1 fruit fly cellular context compared by ENCODE assay signal in the genomic region with DNA sequence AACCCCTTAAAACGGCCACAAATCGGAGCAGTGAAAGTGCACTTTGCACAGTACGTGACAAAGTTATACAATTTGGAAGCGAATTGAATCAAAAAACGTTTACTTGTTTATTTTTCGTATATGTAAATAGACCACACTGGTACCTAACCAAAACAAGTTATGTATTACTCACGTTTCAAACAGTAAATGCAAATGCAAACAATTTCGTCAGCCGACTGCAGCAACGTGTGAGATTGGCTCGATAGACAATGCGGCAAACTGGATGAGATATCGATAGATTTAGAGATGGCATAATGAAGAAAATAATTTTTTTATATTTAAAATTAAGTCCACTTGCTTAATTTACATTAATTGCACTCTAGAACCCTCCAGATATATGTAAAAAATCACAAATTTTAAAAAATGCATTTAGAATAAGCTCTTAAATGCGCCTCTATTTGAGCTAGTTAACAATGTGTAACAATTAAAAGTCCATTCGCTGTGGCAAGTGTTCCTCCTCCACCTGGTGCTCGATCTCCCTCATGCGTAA.
A peak's percentile ranks its signal among the peaks of the same experiment; 100 is the strongest.
TF ChIP-seq lines count a peak whose summit lies in the region.

A gene (minus strand): TSS at position 257 of the 529 bp plus-strand sequence.

TF ChIP-seq in whole organism, embryonic, 481 proteins besides CTCF, POLR2A, EP300 and RAD21 (continued from another document and continues in another):
- TF ChIP-seq CG17359 (tag; optimal IDR thresholded peaks at IDR 0.05; lab: Kevin White, UChicago), result peak; percentile 37
- TF ChIP-seq CG3281 (GFP tag; optimal IDR thresholded peaks at IDR 0.05; lab: Kevin White, UChicago), result peak; percentile 49
- TF ChIP-seq Nf-YA (GFP tag; IDR thresholded peaks at IDR 0.05; lab: Robert Waterston, UW), result no peak
- no peak for TF ChIP-seq otp (GFP tag; IDR thresholded peaks at IDR 0.05; lab: Robert Waterston, UW)
- no peak for TF ChIP-seq Dad (GFP tag; optimal IDR thresholded peaks at IDR 0.05; lab: Kevin White, UChicago)
- TF ChIP-seq Doc2 (GFP tag; IDR thresholded peaks at IDR 0.05; lab: Robert Waterston, UW), result no peak
- no peak for TF ChIP-seq Hey (tag; optimal IDR thresholded peaks at IDR 0.05; lab: Kevin White, UChicago)
- TF ChIP-seq CG11696 (GFP tag; IDR thresholded peaks at IDR 0.05; lab: Robert Waterston, UW), result no peak
- TF ChIP-seq CG9932 (GFP tag; IDR thresholded peaks at IDR 0.05; lab: Robert Waterston, UW), result peak; percentile 49
- TF ChIP-seq luna (GFP tag; optimal IDR thresholded peaks at IDR 0.05; lab: Kevin White, UChicago), result no peak
- peak; percentile 56 for TF ChIP-seq CG7556 (GFP tag; optimal IDR thresholded peaks at IDR 0.05; lab: Kevin White, UChicago)
- TF ChIP-seq CG13123 (GFP tag; optimal IDR thresholded peaks at IDR 0.05; lab: Kevin White, UChicago), result no peak
- TF ChIP-seq ken (GFP tag; IDR thresholded peaks at IDR 0.05; lab: Robert Waterston, UW), result no peak; the same call in 2 of the 3 replicates
- TF ChIP-seq Deaf1 (tag; optimal IDR thresholded peaks at IDR 0.05; lab: Kevin White, UChicago), result peak; percentile 9
- no peak for TF ChIP-seq CG10959 (GFP tag; IDR thresholded peaks at IDR 0.05; lab: Robert Waterston, UW)
- TF ChIP-seq CG10565 (GFP tag; optimal IDR thresholded peaks at IDR 0.05; lab: Kevin White, UChicago), result no peak
- TF ChIP-seq HmgZ (tag; optimal IDR thresholded peaks at IDR 0.05; lab: Kevin White, UChicago), result peak; percentile 29
- TF ChIP-seq CG32772 (GFP tag; IDR thresholded peaks at IDR 0.05; lab: Robert Waterston, UW), result no peak
- no peak for TF ChIP-seq Rx (GFP tag; IDR thresholded peaks at IDR 0.05; lab: Robert Waterston, UW)
- peak; percentile 68 for TF ChIP-seq bigmax (GFP tag; optimal IDR thresholded peaks at IDR 0.05; lab: Kevin White, UChicago)
- no peak for TF ChIP-seq Mrtf (GFP tag; IDR thresholded peaks at IDR 0.05; lab: Robert Waterston, UW)
- TF ChIP-seq CG1603 (tag; optimal IDR thresholded peaks at IDR 0.05; lab: Kevin White, UChicago), result peak; percentile 28
- peak; percentile 58 for TF ChIP-seq CG13424 (tag; optimal IDR thresholded peaks at IDR 0.05; lab: Kevin White, UChicago)
- no peak for TF ChIP-seq CG33557 (GFP tag; optimal IDR thresholded peaks at IDR 0.05; lab: Kevin White, UChicago)
- TF ChIP-seq sna (GFP tag; IDR thresholded peaks at IDR 0.05; lab: Robert Waterston, UW; ENCODE audit: partially characterized antibody), result peak; percentile 75
- TF ChIP-seq Hsf (GFP tag; optimal IDR thresholded peaks at IDR 0.05; lab: Kevin White, UChicago), result peak; percentile 27
- peak; percentile 23 for TF ChIP-seq Spps (tag; optimal IDR thresholded peaks at IDR 0.05; lab: Kevin White, UChicago)
- no peak for TF ChIP-seq gsb (GFP tag; IDR thresholded peaks at IDR 0.05; lab: Robert Waterston, UW)
- no peak for TF ChIP-seq CG10431 (GFP tag; optimal IDR thresholded peaks at IDR 0.05; lab: Kevin White, UChicago)
- no peak for TF ChIP-seq Dfd (GFP tag; optimal IDR thresholded peaks at IDR 0.05; lab: Kevin White, UChicago)
- peak; percentile 23; the same call in 1 of the 2 replicates for TF ChIP-seq CG17328 (GFP tag; IDR thresholded peaks at IDR 0.05; lab: Robert Waterston, UW)
- peak; percentile 15 for TF ChIP-seq CG4854 (GFP tag; optimal IDR thresholded peaks at IDR 0.05; lab: Kevin White, UChicago)
- peak; percentile 50 for TF ChIP-seq CG13296 (GFP tag; optimal IDR thresholded peaks at IDR 0.05; lab: Kevin White, UChicago)
- peak in 1 of 2 experiments; percentile 46 for TF ChIP-seq Hr51 (GFP tag; optimal IDR thresholded peaks at IDR 0.05; lab: Kevin White, UChicago)
- TF ChIP-seq CG6854 (GFP tag; optimal IDR thresholded peaks at IDR 0.05; lab: Kevin White, UChicago), result no peak
- TF ChIP-seq her (GFP tag; optimal IDR thresholded peaks at IDR 0.05; lab: Kevin White, UChicago), result no peak
- no peak for TF ChIP-seq Bteb2 (GFP tag; optimal IDR thresholded peaks at IDR 0.05; lab: Kevin White, UChicago)
- TF ChIP-seq CG13624 (GFP tag; optimal IDR thresholded peaks at IDR 0.05; lab: Kevin White, UChicago), result peak; percentile 20
- TF ChIP-seq da (GFP tag; optimal IDR thresholded peaks at IDR 0.05; lab: Kevin White, UChicago), result no peak
- TF ChIP-seq nom (GFP tag; optimal IDR thresholded peaks at IDR 0.05; lab: Kevin White, UChicago), result peak; percentile 34
- TF ChIP-seq Gsc (GFP tag; IDR thresholded peaks at IDR 0.05; lab: Robert Waterston, UW), result no peak
- TF ChIP-seq H2.0 (GFP tag; IDR thresholded peaks at IDR 0.05; lab: Robert Waterston, UW), result no peak
- TF ChIP-seq CG5245 (GFP tag; optimal IDR thresholded peaks at IDR 0.05; lab: Kevin White, UChicago), result no peak
- no peak for TF ChIP-seq CG8089 (GFP tag; optimal IDR thresholded peaks at IDR 0.05; lab: Kevin White, UChicago)
- peak; percentile 54 for TF ChIP-seq CG30020 (tag; optimal IDR thresholded peaks at IDR 0.05; lab: Kevin White, UChicago)
- TF ChIP-seq CG16813 (GFP tag; IDR thresholded peaks at IDR 0.05; lab: Robert Waterston, UW; ENCODE audit: partially characterized antibody), result peak; percentile 42; the same call in 1 of the 3 replicates
- TF ChIP-seq gt (GFP tag; IDR thresholded peaks at IDR 0.05; lab: Robert Waterston, UW), result no peak
- TF ChIP-seq CG9817 (tag; optimal IDR thresholded peaks at IDR 0.05; lab: Kevin White, UChicago), result no peak
- no peak for TF ChIP-seq hkb (optimal IDR thresholded peaks at IDR 0.05; lab: Kevin White, UChicago)
- no peak; the same call in 1 of the 2 replicates for TF ChIP-seq hkb (GFP tag; IDR thresholded peaks at IDR 0.05; lab: Robert Waterston, UW)
- no peak for TF ChIP-seq Ravus (GFP tag; IDR thresholded peaks at IDR 0.05; lab: Robert Waterston, UW)
- no peak for TF ChIP-seq slp2 (GFP tag; optimal IDR thresholded peaks at IDR 0.05; lab: Kevin White, UChicago)
- TF ChIP-seq crp (GFP tag; optimal IDR thresholded peaks at IDR 0.05; lab: Kevin White, UChicago), result peak in 1 of 2 experiments; percentile 4
- no peak for TF ChIP-seq Aef1 (GFP tag; IDR thresholded peaks at IDR 0.05; lab: Robert Waterston, UW)
- no peak for TF ChIP-seq scrt (GFP tag; optimal IDR thresholded peaks at IDR 0.05; lab: Kevin White, UChicago)
- peak; percentile 53; the same call in 1 of the 2 replicates for TF ChIP-seq E2f2 (GFP tag; IDR thresholded peaks at IDR 0.05; lab: Robert Waterston, UW)
- peak; percentile 9 for TF ChIP-seq Oli (tag; optimal IDR thresholded peaks at IDR 0.05; lab: Kevin White, UChicago)
- no peak for TF ChIP-seq dan (GFP tag; IDR thresholded peaks at IDR 0.05; lab: Robert Waterston, UW)
- peak; percentile 16 for TF ChIP-seq Chrac-16 (GFP tag; optimal IDR thresholded peaks at IDR 0.05; lab: Kevin White, UChicago)
- no peak for TF ChIP-seq CG15073 (GFP tag; optimal IDR thresholded peaks at IDR 0.05; lab: Kevin White, UChicago)
- TF ChIP-seq ewg (GFP tag; optimal IDR thresholded peaks at IDR 0.05; lab: Kevin White, UChicago), result no peak
- no peak for TF ChIP-seq CG12071 (GFP tag; optimal IDR thresholded peaks at IDR 0.05; lab: Kevin White, UChicago)
- TF ChIP-seq chn (GFP tag; optimal IDR thresholded peaks at IDR 0.05; lab: Kevin White, UChicago), result no peak
- TF ChIP-seq pum (GFP tag; optimal IDR thresholded peaks at IDR 0.05; lab: Kevin White, UChicago), result peak; percentile 26
- TF ChIP-seq CG32767 (GFP tag; IDR thresholded peaks at IDR 0.05; lab: Robert Waterston, UW), result no peak
- no peak for TF ChIP-seq Ada2b (GFP tag; IDR thresholded peaks at IDR 0.05; lab: Robert Waterston, UW)
- TF ChIP-seq CG11695 (GFP tag; IDR thresholded peaks at IDR 0.05; lab: Robert Waterston, UW), result no peak
- peak; percentile 37; the same call in 1 of the 2 replicates for TF ChIP-seq slbo (GFP tag; IDR thresholded peaks at IDR 0.05; lab: Robert Waterston, UW)
- TF ChIP-seq gro (GFP tag; optimal IDR thresholded peaks at IDR 0.05; lab: Kevin White, UChicago), result peak; percentile 22
- TF ChIP-seq CG11456 (GFP tag; IDR thresholded peaks at IDR 0.05; lab: Robert Waterston, UW), result no peak
- no peak for TF ChIP-seq CG9876 (GFP tag; optimal IDR thresholded peaks at IDR 0.05; lab: Kevin White, UChicago)
- peak; percentile 41 for TF ChIP-seq CG34376 (GFP tag; optimal IDR thresholded peaks at IDR 0.05; lab: Kevin White, UChicago)
- peak; percentile 84 for TF ChIP-seq CG15514 (GFP tag; optimal IDR thresholded peaks at IDR 0.05; lab: Kevin White, UChicago)
- peak; percentile 11 for TF ChIP-seq vfl (GFP tag; optimal IDR thresholded peaks at IDR 0.05; lab: Kevin White, UChicago)
- TF ChIP-seq CG18764 (GFP tag; optimal IDR thresholded peaks at IDR 0.05; lab: Kevin White, UChicago), result peak; percentile 7
- no peak for TF ChIP-seq disco-r (GFP tag; optimal IDR thresholded peaks at IDR 0.05; lab: Kevin White, UChicago)
- TF ChIP-seq amos (GFP tag; IDR thresholded peaks at IDR 0.05; lab: Robert Waterston, UW; ENCODE audit: partially characterized antibody), result peak; percentile 63; the same call in 1 of the 2 replicates
- TF ChIP-seq CG9609 (GFP tag; optimal IDR thresholded peaks at IDR 0.05; lab: Kevin White, UChicago), result no peak
- no peak for TF ChIP-seq CG10274 (GFP tag; optimal IDR thresholded peaks at IDR 0.05; lab: Kevin White, UChicago)
- TF ChIP-seq Med (GFP tag; lab: Kevin White, UChicago), result peak; percentile 75
- peak; percentile 4 for TF ChIP-seq CG12942 (GFP tag; optimal IDR thresholded peaks at IDR 0.05; lab: Kevin White, UChicago)
- TF ChIP-seq caup (GFP tag; optimal IDR thresholded peaks at IDR 0.05; lab: Kevin White, UChicago; ENCODE audit: severe bottlenecking), result no peak
- no peak for TF ChIP-seq CG8944 (GFP tag; optimal IDR thresholded peaks at IDR 0.05; lab: Kevin White, UChicago)
- no peak for TF ChIP-seq CG12769 (tag; optimal IDR thresholded peaks at IDR 0.05; lab: Kevin White, UChicago)
- peak; percentile 25 for TF ChIP-seq ind (GFP tag; optimal IDR thresholded peaks at IDR 0.05; lab: Kevin White, UChicago)
- TF ChIP-seq psq (GFP tag; optimal IDR thresholded peaks at IDR 0.05; lab: Kevin White, UChicago), result no peak
- no peak for TF ChIP-seq Adf1 (GFP tag; IDR thresholded peaks at IDR 0.05; lab: Robert Waterston, UW)
- TF ChIP-seq CG2875 (GFP tag; optimal IDR thresholded peaks at IDR 0.05; lab: Kevin White, UChicago), result peak; percentile 2
- no peak for TF ChIP-seq Gug (GFP tag; IDR thresholded peaks at IDR 0.05; lab: Robert Waterston, UW)
- no peak for TF ChIP-seq CG3838 (GFP tag; optimal IDR thresholded peaks at IDR 0.05; lab: Kevin White, UChicago)
- TF ChIP-seq Sin3A (optimal IDR thresholded peaks at IDR 0.05; lab: Kevin White, UChicago), result peak; percentile 3
- peak; percentile 40; the same call in 1 of the 3 replicates for TF ChIP-seq ci (GFP tag; IDR thresholded peaks at IDR 0.05; lab: Robert Waterston, UW)
- no peak for TF ChIP-seq TFAM (GFP tag; optimal IDR thresholded peaks at IDR 0.05; lab: Kevin White, UChicago)
- TF ChIP-seq Usf (GFP tag; optimal IDR thresholded peaks at IDR 0.05; lab: Kevin White, UChicago), result no peak
- TF ChIP-seq ase (GFP tag; IDR thresholded peaks at IDR 0.05; lab: Robert Waterston, UW), result no peak
- TF ChIP-seq CG11723 (GFP tag; optimal IDR thresholded peaks at IDR 0.05; lab: Kevin White, UChicago), result peak; percentile 22
- TF ChIP-seq CG2202 (tag; optimal IDR thresholded peaks at IDR 0.05; lab: Kevin White, UChicago), result no peak
- no peak for TF ChIP-seq CG7745 (tag; optimal IDR thresholded peaks at IDR 0.05; lab: Kevin White, UChicago)
- no peak for TF ChIP-seq Hr78 (GFP tag; optimal IDR thresholded peaks at IDR 0.05; lab: Kevin White, UChicago)
- TF ChIP-seq phol (tag; optimal IDR thresholded peaks at IDR 0.05; lab: Kevin White, UChicago), result peak; percentile 42
- no peak for TF ChIP-seq fd96Cb (tag; optimal IDR thresholded peaks at IDR 0.05; lab: Kevin White, UChicago)
- no peak for TF ChIP-seq Dip3 (GFP tag; optimal IDR thresholded peaks at IDR 0.05; lab: Kevin White, UChicago)
- TF ChIP-seq Sox102F (GFP tag; optimal IDR thresholded peaks at IDR 0.05; lab: Kevin White, UChicago), result peak; percentile 31
- peak; percentile 16 for TF ChIP-seq Asciz (GFP tag; optimal IDR thresholded peaks at IDR 0.05; lab: Kevin White, UChicago)
- no peak for TF ChIP-seq CG14965 (GFP tag; optimal IDR thresholded peaks at IDR 0.05; lab: Kevin White, UChicago; ENCODE audit: borderline replicate concordance)
- TF ChIP-seq CG6791 (GFP tag; IDR thresholded peaks at IDR 0.05; lab: Robert Waterston, UW; ENCODE audit: partially characterized antibody), result peak; percentile 59; the same call in 2 of the 3 replicates
- no peak for TF ChIP-seq CG3726 (GFP tag; IDR thresholded peaks at IDR 0.05; lab: Robert Waterston, UW)
- TF ChIP-seq CG17829 (tag; optimal IDR thresholded peaks at IDR 0.05; lab: Kevin White, UChicago), result peak; percentile 67
- TF ChIP-seq odd (GFP tag; optimal IDR thresholded peaks at IDR 0.05; lab: Kevin White, UChicago), result peak; percentile 27
- TF ChIP-seq pan (optimal IDR thresholded peaks at IDR 0.05; lab: Kevin White, UChicago), result no peak
- TF ChIP-seq pan (GFP tag; optimal IDR thresholded peaks at IDR 0.05 in 1 of 2, IDR thresholded peaks at IDR 0.05 in 1 of 2), result peak in 1 of 2 experiments; percentile 43
- peak; percentile 15 for TF ChIP-seq HHEX (GFP tag; optimal IDR thresholded peaks at IDR 0.05; lab: Kevin White, UChicago)
- TF ChIP-seq ato (GFP tag; IDR thresholded peaks at IDR 0.05; lab: Robert Waterston, UW; ENCODE audit: partially characterized antibody), result no peak
- TF ChIP-seq peb (GFP tag; IDR thresholded peaks at IDR 0.05; lab: Robert Waterston, UW), result no peak
- no peak for TF ChIP-seq Atf6 (GFP tag; IDR thresholded peaks at IDR 0.05; lab: Robert Waterston, UW)
- TF ChIP-seq PHDP (tag; optimal IDR thresholded peaks at IDR 0.05; lab: Kevin White, UChicago), result peak; percentile 47
- TF ChIP-seq Nf-YB (GFP tag; optimal IDR thresholded peaks at IDR 0.05; lab: Kevin White, UChicago), result peak; percentile 1
- TF ChIP-seq Stat92E (GFP tag; optimal IDR thresholded peaks at IDR 0.05; lab: Kevin White, UChicago), result no peak
- TF ChIP-seq h (optimal IDR thresholded peaks at IDR 0.05; lab: Kevin White, UChicago), result no peak
- TF ChIP-seq sens (GFP tag; lab: Kevin White, UChicago), result peak; percentile 88
- TF ChIP-seq Pdp1 (GFP tag; optimal IDR thresholded peaks at IDR 0.05; lab: Kevin White, UChicago), result peak in 1 of 2 experiments; percentile 60
- no peak for TF ChIP-seq CG43689 (GFP tag; IDR thresholded peaks at IDR 0.05; lab: Robert Waterston, UW)
- TF ChIP-seq gcm2 (GFP tag; optimal IDR thresholded peaks at IDR 0.05; lab: Kevin White, UChicago), result no peak
- peak; percentile 75 for TF ChIP-seq Scr (GFP tag; IDR thresholded peaks at IDR 0.05; lab: Robert Waterston, UW; ENCODE audit: partially characterized antibody)
- no peak for TF ChIP-seq CG4360 (GFP tag; IDR thresholded peaks at IDR 0.05; lab: Robert Waterston, UW)
- no peak for TF ChIP-seq Drgx (GFP tag; IDR thresholded peaks at IDR 0.05; lab: Robert Waterston, UW)
- TF ChIP-seq repo (GFP tag; optimal IDR thresholded peaks at IDR 0.05; lab: Kevin White, UChicago), result no peak
- no peak for TF ChIP-seq CG14667 (GFP tag; IDR thresholded peaks at IDR 0.05; lab: Robert Waterston, UW)
